Worm (Caenorhabditis elegans) whole organism, midembryonic: ENCODE results near the gene gpa-2.

ENCODE experiments used
- T22C8.4 ChIP-seq: fragments of 200-800 bp; sonication (Bioruptor generic); IDR thresholded peaks from 2 replicates; pipeline ENCODE4 v1.3.6; 2022; ENCODE audit warnings: missing genetic modification characterization, missing compliant biosample characterization
- cog-1 ChIP-seq: sonication (generic microtip); optimal IDR thresholded peaks from 2 replicates; lab custom pipeline; 2016; ENCODE audit warnings: missing genetic modification characterization, missing compliant biosample characterization
- flt-1 ChIP-seq: fragments of 200-800 bp; sonication (Bioruptor generic); IDR thresholded peaks from 2 replicates; pipeline ENCODE4 v1.3.6; 2022; ENCODE audit warnings: missing genetic modification characterization, missing compliant biosample characterization
- klf-2 ChIP-seq: fragments of 200-800 bp; sonication (Bioruptor generic); conservative IDR thresholded peaks from 2 replicates; pipeline ENCODE4 v1.3.6; 2022; ENCODE audit warnings: missing genetic modification reagents, missing genetic modification characterization, missing compliant biosample characterization
- med-1 ChIP-seq: sonication (generic microtip); optimal IDR thresholded peaks from 2 replicates; lab custom pipeline; 2017; ENCODE audit warnings: missing genetic modification characterization, mild to moderate bottlenecking, missing compliant biosample characterization, antibody characterized with exemption, missing genetic modification reagents; ENCODE audit not compliant: insufficient read depth
- ref-1 ChIP-seq: fragments of 200-800 bp; sonication (Bioruptor generic); conservative IDR thresholded peaks from 2 replicates; pipeline ENCODE4 v1.3.6; 2022; ENCODE audit warnings: missing genetic modification reagents, missing genetic modification characterization, missing compliant biosample characterization
- tab-1 ChIP-seq: fragments of 200-800 bp; sonication (Bioruptor generic); IDR thresholded peaks from 2 replicates; pipeline ENCODE4 v1.3.6; 2022; ENCODE audit warnings: missing genetic modification characterization, missing compliant biosample characterization
- ztf-23 ChIP-seq: fragments of 200-800 bp; sonication (Bioruptor generic); IDR thresholded peaks from 2 replicates; pipeline ENCODE4 v1.3.6; 2022; ENCODE audit warnings: missing genetic modification reagents, missing genetic modification characterization, missing compliant biosample characterization
- ztf-29 ChIP-seq: fragments of 200-800 bp; sonication (Bioruptor generic); IDR thresholded peaks from 2 replicates; pipeline ENCODE4 v1.3.6; 2022; ENCODE audit warnings: missing genetic modification reagents, missing genetic modification characterization, missing compliant biosample characterization

Gene gpa-2

ce11 chrV:8402392-8402791 is 31.6 kb downstream of the gpa-2 start, which contains the start of gene F52E1.9:
F52E1.9 (minus strand) TSS chrV:8402669.
- TF ChIP-seq T22C8.4 (GFP tag; lab: Robert Waterston, UW): no peak
- TF ChIP-seq cog-1 (tag; lab: Kevin White, UChicago): no peak
- TF ChIP-seq flt-1 (GFP tag; lab: Robert Waterston, UW): no peak
- TF ChIP-seq tab-1 (GFP tag; lab: Robert Waterston, UW): no peak
- no peak for TF ChIP-seq ref-1
- no peak for TF ChIP-seq ztf-29 (GFP tag; lab: Robert Waterston, UW)
- no peak for TF ChIP-seq ztf-23 (GFP tag; lab: Robert Waterston, UW)
- no peak for TF ChIP-seq med-1
- TF ChIP-seq klf-2 (GFP tag; lab: Robert Waterston, UW): no peak

- TF ChIP-seq flt-1 (GFP tag; lab: Robert Waterston, UW) (no peak), med-1 (no peak), ref-1 (no peak), klf-2 (GFP tag; lab: Robert Waterston, UW) (no peak), T22C8.4 (GFP tag; lab: Robert Waterston, UW) (no peak), ztf-29 (GFP tag; lab: Robert Waterston, UW) (no peak), ztf-23 (GFP tag; lab: Robert Waterston, UW) (no peak), tab-1 (GFP tag; lab: Robert Waterston, UW) (no peak), cog-1 (tag; lab: Kevin White, UChicago) (no peak)
Measured at ce11 chrV:8403152-8403551, 32.3 kb downstream of the gpa-2 start.

- TF ChIP-seq flt-1 (GFP tag; lab: Robert Waterston, UW) (no peak), cog-1 (tag; lab: Kevin White, UChicago) (no peak), klf-2 (GFP tag; lab: Robert Waterston, UW) (no peak), tab-1 (GFP tag; lab: Robert Waterston, UW) (no peak), ref-1 (no peak), T22C8.4 (GFP tag; lab: Robert Waterston, UW) (no peak), ztf-23 (GFP tag; lab: Robert Waterston, UW) (no peak), med-1 (no peak), ztf-29 (GFP tag; lab: Robert Waterston, UW) (no peak)
Measured at ce11 chrV:8403916-8404315, 33.1 kb downstream of the gpa-2 start.

DNA sequence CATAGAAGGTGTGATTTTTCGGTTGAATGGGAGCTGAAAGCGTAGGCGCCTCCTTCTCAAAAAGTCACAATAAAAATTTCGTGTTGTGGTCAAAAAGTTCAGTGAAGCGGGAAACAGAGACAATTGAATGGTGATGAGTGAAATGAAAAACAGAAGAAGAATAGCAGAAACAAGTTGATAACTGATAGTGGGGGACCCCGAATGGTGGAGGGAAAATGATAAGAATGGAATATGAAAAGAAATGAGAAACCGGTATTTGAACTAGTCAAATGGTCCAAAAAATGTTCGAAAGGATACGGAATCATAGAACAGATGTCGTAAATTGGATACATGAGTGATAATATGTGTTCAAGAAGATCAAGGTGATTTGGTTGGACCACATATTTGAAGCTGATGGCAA is 33.5 kb downstream of the gpa-2 start:
- TF ChIP-seq klf-2 (GFP tag; lab: Robert Waterston, UW): no peak
- TF ChIP-seq med-1: no peak
- no peak for TF ChIP-seq ztf-29 (GFP tag; lab: Robert Waterston, UW)

DNA sequence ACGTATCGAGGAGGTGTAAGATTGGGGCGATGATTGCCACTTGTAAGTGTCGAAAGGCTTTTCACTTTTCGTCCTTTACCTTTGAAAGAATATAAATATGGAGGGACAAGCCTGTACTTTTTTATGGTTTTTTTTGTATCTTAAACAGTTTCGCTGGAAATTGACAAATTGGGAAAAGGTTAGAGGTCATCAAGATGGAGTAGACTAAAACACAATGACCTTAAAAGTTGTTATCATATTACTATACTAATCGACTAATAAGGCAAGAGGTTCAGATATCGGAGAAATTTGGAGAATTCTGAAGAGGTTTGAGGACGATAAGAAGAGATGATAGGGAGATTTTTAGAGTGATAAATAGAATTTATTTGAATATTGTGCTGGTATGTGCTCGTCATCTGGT is 35.4 kb downstream of the gpa-2 start:
- TF ChIP-seq tab-1 (GFP tag; lab: Robert Waterston, UW): no peak
- TF ChIP-seq med-1: no peak
- TF ChIP-seq klf-2 (GFP tag; lab: Robert Waterston, UW): no peak
- no peak for TF ChIP-seq T22C8.4 (GFP tag; lab: Robert Waterston, UW)

DNA sequence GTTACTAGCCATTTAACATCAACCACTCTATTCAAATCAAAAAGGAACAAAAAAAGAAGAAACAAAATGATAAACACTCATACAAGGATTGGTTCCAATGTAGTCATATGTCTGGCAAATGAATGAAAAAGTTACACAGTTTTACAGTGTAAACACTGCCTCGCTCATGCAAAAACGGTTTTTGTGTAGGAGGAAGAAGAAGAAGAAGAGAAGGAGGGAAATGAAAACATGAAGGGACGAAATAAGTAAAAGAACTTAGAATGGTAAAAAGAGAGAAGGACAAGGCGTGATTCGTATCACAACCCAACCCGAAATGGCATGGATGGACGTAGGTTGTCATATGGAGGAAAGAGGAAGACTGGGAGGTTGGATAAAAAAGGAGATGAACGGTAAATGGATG is 36.1 kb downstream of the gpa-2 start:
- TF ChIP-seq ztf-23 (GFP tag; lab: Robert Waterston, UW) (no peak), flt-1 (GFP tag; lab: Robert Waterston, UW) (0 out of 2 replicates have a peak, but pooled peaks have one; percentile 21), tab-1 (GFP tag; lab: Robert Waterston, UW) (no peak)

ce11 chrV:8409594-8409993 is 38.8 kb downstream of the gpa-2 start:
- TF ChIP-seq med-1 (no peak), ztf-29 (GFP tag; lab: Robert Waterston, UW) (no peak), ref-1 (no peak), tab-1 (GFP tag; lab: Robert Waterston, UW) (no peak), ztf-23 (GFP tag; lab: Robert Waterston, UW) (no peak), flt-1 (GFP tag; lab: Robert Waterston, UW) (no peak), cog-1 (tag; lab: Kevin White, UChicago) (no peak), T22C8.4 (GFP tag; lab: Robert Waterston, UW) (no peak), klf-2 (GFP tag; lab: Robert Waterston, UW) (no peak)

- TF ChIP-seq ztf-29 (GFP tag; lab: Robert Waterston, UW) (no peak), flt-1 (GFP tag; lab: Robert Waterston, UW) (no peak), T22C8.4 (GFP tag; lab: Robert Waterston, UW) (no peak), klf-2 (GFP tag; lab: Robert Waterston, UW) (no peak), tab-1 (GFP tag; lab: Robert Waterston, UW) (no peak), ref-1 (no peak), med-1 (no peak), ztf-23 (GFP tag; lab: Robert Waterston, UW) (no peak), cog-1 (tag; lab: Kevin White, UChicago) (no peak)
Measured at ce11 chrV:8410406-8410805, 39.6 kb downstream of the gpa-2 start, which contains the start of gene F52E1.2. F52E1.2 (plus strand) TSS chrV:8410595.

ce11 chrV:8413432-8414021 is 42.7 kb downstream of the gpa-2 start, which contains the start of gene vha-18:
vha-18 (minus strand) TSS chrV:8413482.
- TF ChIP-seq cog-1 (tag; lab: Kevin White, UChicago) (no peak), flt-1 (GFP tag; lab: Robert Waterston, UW) (no peak), ztf-29 (GFP tag; lab: Robert Waterston, UW) (no peak), tab-1 (GFP tag; lab: Robert Waterston, UW) (no peak), ref-1 (no peak), klf-2 (GFP tag; lab: Robert Waterston, UW) (no peak), med-1 (no peak), ztf-23 (GFP tag; lab: Robert Waterston, UW) (no peak), T22C8.4 (GFP tag; lab: Robert Waterston, UW) (no peak)
